Fruit fly (Drosophila melanogaster): ENCODE results near the gene dpy.

DNA sequence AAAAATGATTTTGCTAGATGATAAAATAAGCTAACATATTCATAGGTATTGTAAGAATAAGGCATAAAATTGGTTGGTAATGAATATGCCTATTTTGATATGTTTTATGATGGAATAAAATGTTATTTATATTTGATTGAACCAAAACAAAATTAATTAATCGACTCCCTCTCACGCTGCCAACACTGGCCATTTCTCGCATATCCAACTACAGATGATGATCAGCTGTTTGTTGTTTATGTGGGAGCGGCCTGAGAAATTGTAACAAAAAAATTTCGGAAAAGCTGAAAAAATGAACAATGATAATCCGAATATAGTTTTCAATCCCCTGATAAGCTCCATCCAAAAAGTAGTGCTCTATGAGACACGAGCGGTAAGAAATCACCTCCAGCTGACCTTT lies 149.2 kb downstream of the dpy start, which contains the start of gene FIG4:
- no peak for TF ChIP-seq CG8478 (optimal IDR thresholded peaks at IDR 0.05)
- TF ChIP-seq pan (optimal IDR thresholded peaks at IDR 0.05): no peak
- no peak for TF ChIP-seq Dll (optimal IDR thresholded peaks at IDR 0.05)
